Worm (Caenorhabditis elegans) whole organism, dauer: ENCODE results near the gene sams-1.

Experiments
- unc-62 ChIP-seq: sonication (generic microtip); optimal IDR thresholded peaks from 2 replicates; lab custom pipeline; 2017; ENCODE audit warnings: missing biosample characterization, missing genetic modification reagents, missing genetic modification characterization

Gene sams-1

ce11 chrX:11982065-11982464, 16.3 kb downstream of the sams-1 start, which contains the start of gene nhr-167:
Gene nhr-167 (minus strand): TSS chrX:11982085.
- no peak for TF ChIP-seq unc-62

ce11 chrX:11983576-11984061, 17.9 kb downstream of the sams-1 start, which contains the start of gene C49F5.3:
Gene C49F5.3 (minus strand): TSS chrX:11983626.
- TF ChIP-seq unc-62: no peak

DNA sequence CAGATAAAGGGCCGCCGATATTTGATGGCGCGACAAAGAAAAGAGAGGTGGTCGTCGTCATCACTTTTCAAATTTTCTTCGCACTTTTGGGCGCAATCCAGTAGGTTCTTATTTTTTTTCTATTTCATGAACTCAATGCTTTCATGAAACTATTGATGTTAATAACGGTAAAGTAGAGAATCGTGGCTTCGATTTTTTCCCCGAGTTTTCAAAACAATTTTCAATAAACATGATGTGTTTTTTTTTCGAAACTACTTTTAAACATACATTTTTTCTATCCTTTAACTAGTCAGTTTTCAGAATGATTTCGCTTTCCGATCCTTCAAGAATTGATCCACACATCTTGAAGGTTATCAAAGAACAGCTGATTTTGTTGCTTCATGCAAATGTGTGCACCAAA, 20.1 kb downstream of the sams-1 start, which contains the start of gene C49F5.5:
TSS of gene C49F5.5 (plus strand) at position 301 of the 400 bp plus-strand sequence.
- no peak for TF ChIP-seq unc-62

DNA sequence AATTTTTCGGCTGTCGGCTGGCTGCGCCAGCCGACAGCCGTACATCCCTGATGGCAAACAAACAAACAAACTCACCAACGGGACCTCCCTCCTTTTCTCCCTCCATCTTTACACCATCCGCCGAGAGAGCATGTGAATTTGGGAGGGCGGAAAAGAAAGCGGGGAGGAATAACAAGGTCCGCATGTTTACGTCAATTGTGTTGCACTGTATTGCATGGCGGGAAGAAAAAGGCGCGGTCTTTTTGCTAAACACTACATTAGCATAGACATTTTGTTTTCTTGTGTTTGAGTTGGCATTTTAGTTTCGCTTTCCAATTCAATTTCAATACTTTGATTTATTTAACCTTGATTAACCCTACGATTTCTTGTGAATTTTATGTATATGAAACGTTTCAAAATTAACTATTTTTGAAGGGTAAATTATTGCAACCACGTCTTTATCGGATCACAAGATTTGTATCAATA, 22.2 kb downstream of the sams-1 start, which contains the start of gene C49F5.6:
TSS of gene C49F5.6 (plus strand) at position 415 of the 465 bp plus-strand sequence.
- no peak for TF ChIP-seq unc-62

DNA sequence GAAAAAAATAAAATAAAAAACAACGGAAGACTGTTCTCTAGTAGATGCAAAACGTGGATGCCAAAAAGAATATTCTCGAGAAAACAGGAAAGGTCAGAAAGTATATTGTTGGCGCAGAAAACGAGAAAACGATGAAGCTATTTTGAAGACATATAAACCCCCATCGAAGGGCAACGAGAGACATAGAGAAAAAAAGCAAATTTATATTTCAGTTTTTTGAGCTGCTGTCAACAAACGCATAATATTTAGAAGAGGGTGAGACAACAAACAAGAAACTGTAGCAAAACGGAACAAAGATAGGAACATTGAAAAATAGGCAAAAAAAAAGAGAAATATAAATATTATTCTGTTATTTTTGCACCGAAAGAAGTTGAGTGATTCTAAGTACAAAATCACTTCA, 26.5 kb downstream of the sams-1 start:
- no peak for TF ChIP-seq unc-62

DNA sequence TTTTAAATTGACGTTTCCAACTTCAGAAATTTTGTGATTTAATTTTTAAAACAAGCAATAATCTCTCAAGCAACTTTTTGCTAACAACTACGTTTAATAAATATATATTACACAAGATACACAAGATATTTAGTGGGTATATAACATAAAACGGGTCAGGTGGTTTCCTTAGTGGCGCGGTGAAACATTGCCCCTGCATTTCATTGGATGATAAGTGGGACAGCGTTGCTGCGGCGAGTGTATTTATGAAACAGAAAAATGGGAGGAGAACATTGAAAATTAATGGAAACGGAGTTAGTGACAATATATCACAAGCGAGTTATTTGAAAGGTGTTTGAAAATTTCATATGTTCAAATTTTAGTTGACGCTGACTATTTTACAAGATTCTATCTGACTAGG, 27.0 kb downstream of the sams-1 start:
- no peak for TF ChIP-seq unc-62

ce11 chrX:11993327-11993726, 27.6 kb downstream of the sams-1 start:
- no peak for TF ChIP-seq unc-62

ce11 chrX:11994484-11994883, 28.7 kb downstream of the sams-1 start, which contains the start of gene C49F5.7:
Gene C49F5.7 (plus strand): TSS chrX:11994784.
- TF ChIP-seq unc-62: no peak

ce11 chrX:11996606-11997005, 30.8 kb downstream of the sams-1 start:
- no peak for TF ChIP-seq unc-62

DNA sequence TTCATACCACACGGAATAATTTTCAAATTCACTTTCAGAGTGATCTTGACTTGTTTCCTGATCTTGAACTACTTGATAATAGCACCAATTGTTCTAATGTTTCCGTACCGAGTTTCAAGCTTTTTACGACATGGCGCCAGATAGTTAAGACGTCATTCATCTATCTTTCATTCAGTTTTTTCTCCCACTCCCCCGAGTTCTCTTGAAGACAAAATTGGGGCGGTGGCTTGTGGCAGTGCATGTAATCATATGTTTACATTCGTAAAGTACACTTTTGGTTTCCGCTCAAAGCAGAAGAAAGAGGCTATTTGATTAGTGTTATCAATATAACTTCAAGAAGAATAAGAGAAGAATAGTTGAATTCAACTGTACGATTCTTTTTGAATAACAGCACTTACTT, 33.8 kb downstream of the sams-1 start:
- TF ChIP-seq unc-62: no peak

DNA sequence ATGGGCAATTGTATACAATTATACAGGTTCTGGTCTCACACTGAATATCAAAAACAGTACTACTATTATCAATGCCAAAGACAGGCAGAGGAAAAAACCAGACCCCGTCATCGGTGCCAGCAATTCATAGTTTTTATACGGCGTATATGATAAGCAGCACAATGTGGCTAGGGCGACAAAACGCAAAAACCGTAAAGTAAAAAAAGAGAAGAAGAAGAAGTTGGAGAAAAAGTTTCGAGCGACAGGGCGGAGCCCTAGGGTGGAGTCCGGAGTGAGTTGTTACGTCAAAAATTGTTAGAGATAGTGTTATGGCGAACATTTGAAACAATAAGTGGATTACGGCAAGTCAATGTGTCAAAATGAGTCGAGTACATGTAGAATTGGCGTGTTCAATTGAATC, 35.8 kb downstream of the sams-1 start:
- TF ChIP-seq unc-62: no peak

ce11 chrX:12003969-12004368, 38.2 kb downstream of the sams-1 start:
- TF ChIP-seq unc-62: no peak

ce11 chrX:12004925-12005324, 39.2 kb downstream of the sams-1 start:
- TF ChIP-seq unc-62: no peak

ce11 chrX:12005499-12005959, 39.8 kb downstream of the sams-1 start, which contains the start of gene sma-5:
Gene sma-5 (minus strand): TSS chrX:12005549.
- TF ChIP-seq unc-62: no peak

DNA sequence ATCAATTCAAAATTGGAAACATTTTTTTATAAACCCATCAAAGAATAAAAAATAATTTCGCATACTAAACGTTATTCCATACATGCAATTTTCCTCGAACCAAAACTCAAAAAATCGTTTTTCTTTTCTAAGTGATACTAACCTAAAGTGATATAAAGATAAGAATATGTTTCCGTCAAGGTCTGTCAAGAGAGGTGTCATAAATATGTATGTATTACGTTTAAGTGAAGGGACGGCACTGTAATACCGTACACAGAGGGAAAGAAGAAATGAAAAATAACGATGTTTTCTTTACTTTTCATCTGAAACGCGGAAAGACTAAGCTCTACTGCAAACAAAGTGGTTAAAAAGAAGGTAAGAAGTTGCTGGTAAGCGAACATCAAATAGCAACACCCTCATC, 40.7 kb downstream of the sams-1 start:
- TF ChIP-seq unc-62: no peak

- TF ChIP-seq unc-62: no peak
Observed at ce11 chrX:12007905-12008466, 42.2 kb downstream of the sams-1 start.

DNA sequence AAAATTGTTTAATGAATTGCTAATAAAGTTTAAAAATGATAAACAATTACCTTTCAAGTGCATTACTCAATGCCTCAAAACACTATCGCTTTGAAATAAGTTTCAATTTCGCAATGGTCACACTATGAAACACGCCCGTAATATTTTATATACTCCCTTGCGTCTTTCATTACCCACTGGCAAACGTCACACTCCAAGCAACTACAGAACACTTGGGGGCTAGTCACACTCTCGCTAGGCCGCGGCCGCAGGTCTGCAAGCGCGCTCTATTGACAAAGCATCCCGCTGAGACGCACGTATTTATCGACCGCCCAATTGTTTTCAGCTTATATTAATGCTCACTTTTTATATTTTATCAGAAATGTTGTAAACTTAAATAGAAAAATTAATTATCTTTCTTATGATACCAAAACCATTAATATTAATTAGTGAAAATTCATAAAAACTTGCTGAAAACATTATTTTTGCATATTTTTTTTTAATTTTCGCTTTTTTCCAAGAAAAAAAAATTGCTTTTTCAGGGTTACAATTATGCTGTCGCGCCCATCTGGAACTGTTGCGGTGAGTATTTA, 52.2 kb downstream of the sams-1 start, which contains the start of the genes nmat-1 and ucr-2.1:
TSS of gene nmat-1 (minus strand) at position 136 of the 572 bp plus-strand sequence.
TSS of gene ucr-2.1 (plus strand) at position 522 of the 572 bp plus-strand sequence.
- no peak for TF ChIP-seq unc-62
